Fruit fly (Drosophila melanogaster) whole organism: ENCODE data around the gene Chro.

Experiments
- CG8478 ChIP-seq: fragments of >200 bp; optimal IDR thresholded peaks from 2 replicates; lab custom pipeline; 2018; ENCODE audit warnings: inconsistent platforms
- Dll ChIP-seq: fragments of >200 bp; optimal IDR thresholded peaks from 2 replicates; lab custom pipeline; 2017
- psq ChIP-seq: fragments of >200 bp; optimal IDR thresholded peaks from 2 replicates; lab custom pipeline; 2017

DNA sequence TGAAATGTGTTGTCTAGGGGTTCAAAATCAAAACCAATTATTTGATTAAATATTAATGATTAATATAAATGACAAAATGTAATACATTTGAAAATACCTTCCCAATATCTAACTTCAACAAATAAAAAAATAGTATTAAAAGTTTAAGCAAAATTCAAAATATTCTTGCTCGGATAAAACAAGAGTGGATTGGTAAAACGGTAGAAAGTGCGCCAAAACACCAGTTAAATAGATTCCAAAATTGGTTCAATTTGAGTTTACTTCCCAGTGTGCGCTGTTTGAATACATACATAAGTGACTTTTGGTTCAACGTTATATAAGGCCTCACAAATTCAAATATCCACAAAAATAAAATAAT is 13.7 kb downstream of the Chro start:
- TF ChIP-seq psq (lab: Kevin White, UChicago) = no peak
- no peak for TF ChIP-seq CG8478
- no peak for TF ChIP-seq Dll
